Fruit fly (Drosophila melanogaster) whole organism, embryonic: ENCODE measurements around the gene CG2854.

Source experiments
- Awh ChIP-seq: fragments of 200-800 bp; sonication (Bioruptor generic); IDR thresholded peaks from 2 replicates; pipeline ENCODE4, ENCODE4 v1.3.6; 2022; ENCODE audit warnings: missing biosample characterization, missing genetic modification characterization
- C15 ChIP-seq: fragments of 200-800 bp; sonication (Bioruptor generic); IDR thresholded peaks from 3 replicates; pipeline ENCODE4 v1.3.6; 2022; ENCODE audit warnings: missing biosample characterization, missing genetic modification characterization
- CG10267 ChIP-seq: fragments of 200-800 bp; sonication (Bioruptor generic); optimal IDR thresholded peaks from 2 replicates; lab custom pipeline; 2018; ENCODE audit warnings: missing biosample characterization, mild to moderate bottlenecking, missing genetic modification characterization, moderate library complexity
- CG10654 ChIP-seq: fragments of 200-800 bp; sonication (Bioruptor generic); optimal IDR thresholded peaks from 2 replicates; lab custom pipeline; 2016; ENCODE audit warnings: missing biosample characterization, missing genetic modification characterization
- CG10979 ChIP-seq: fragments of 200-800 bp; sonication (Bioruptor generic); optimal IDR thresholded peaks from 2 replicates; lab custom pipeline; 2018; ENCODE audit warnings: missing biosample characterization, mild to moderate bottlenecking, missing genetic modification characterization, moderate library complexity
- CG11504 ChIP-seq: fragments of 200-800 bp; sonication (Bioruptor generic); optimal IDR thresholded peaks from 3 replicates; lab custom pipeline; 2019; ENCODE audit warnings: missing biosample characterization, mild to moderate bottlenecking, missing genetic modification characterization, moderate library complexity
- CG12236 ChIP-seq: fragments of 200-800 bp; sonication (Bioruptor generic); optimal IDR thresholded peaks from 2 replicates; lab custom pipeline; 2016; ENCODE audit warnings: missing biosample characterization, missing genetic modification characterization
- CG2202 ChIP-seq: fragments of 200-800 bp; sonication (Bioruptor generic); optimal IDR thresholded peaks from 2 replicates; lab custom pipeline; 2018; ENCODE audit warnings: missing biosample characterization, mild to moderate bottlenecking, missing genetic modification characterization
- CG2712 ChIP-seq: fragments of 200-800 bp; optimal IDR thresholded peaks from 3 replicates; lab custom pipeline; 2019; ENCODE audit warnings: missing biosample characterization, mild to moderate bottlenecking, missing genetic modification characterization, moderate library complexity
- CG31224 ChIP-seq: fragments of 200-800 bp; sonication (Bioruptor generic); IDR thresholded peaks from 2 replicates; pipeline ENCODE4 v1.3.6; 2022; ENCODE audit warnings: missing biosample characterization, missing genetic modification characterization
- CG31365 ChIP-seq: fragments of 200-800 bp; sonication (Bioruptor generic); optimal IDR thresholded peaks from 2 replicates; lab custom pipeline; 2018; ENCODE audit warnings: missing biosample characterization, mild to moderate bottlenecking, missing genetic modification characterization
- CG32767 ChIP-seq: fragments of 200-800 bp; sonication (Bioruptor generic); IDR thresholded peaks from 2 replicates; pipeline ENCODE4 v1.3.6; 2022; ENCODE audit warnings: missing biosample characterization, missing genetic modification characterization
- CG34376 ChIP-seq: fragments of 200-800 bp; sonication (Bioruptor generic); optimal IDR thresholded peaks from 2 replicates; lab custom pipeline; 2018; ENCODE audit warnings: missing biosample characterization, mild to moderate bottlenecking, missing genetic modification characterization
- CG34422 ChIP-seq: fragments of 200-800 bp; sonication (Bioruptor generic); IDR thresholded peaks from 3 replicates; pipeline ENCODE4 v1.3.6; 2022; ENCODE audit warnings: missing biosample characterization, missing genetic modification characterization
- CG43689 ChIP-seq: fragments of 200-800 bp; sonication (Bioruptor generic); IDR thresholded peaks from 2 replicates; pipeline ENCODE4 v1.3.6; 2022; ENCODE audit warnings: missing biosample characterization, missing genetic modification characterization
- CG6272 ChIP-seq: fragments of 200-800 bp; sonication (Bioruptor generic); IDR thresholded peaks from 2 replicates; pipeline ENCODE4 v1.3.6; 2022; ENCODE audit warnings: missing biosample characterization, missing genetic modification characterization
- CG6791 ChIP-seq: fragments of 200-800 bp; sonication (Bioruptor generic); IDR thresholded peaks from 3 replicates; pipeline ENCODE4 v1.3.6; 2022; ENCODE audit warnings: missing biosample characterization, missing genetic modification characterization; ENCODE audit not compliant: partially characterized antibody
- CG6813 ChIP-seq: fragments of 200-800 bp; sonication (Bioruptor generic); optimal IDR thresholded peaks from 2 replicates; lab custom pipeline; 2017; ENCODE audit warnings: missing biosample characterization, missing genetic modification characterization, mild to moderate bottlenecking, moderate library complexity, missing genetic modification reagents
- CG7839 ChIP-seq: fragments of 200-800 bp; sonication (Bioruptor generic); optimal IDR thresholded peaks from 3 replicates; lab custom pipeline; 2018; ENCODE audit warnings: missing biosample characterization, mild to moderate bottlenecking, missing genetic modification characterization, moderate library complexity
- CG9609 ChIP-seq: fragments of 200-800 bp; sonication (Bioruptor generic); optimal IDR thresholded peaks from 3 replicates; lab custom pipeline; 2016; ENCODE audit warnings: missing biosample characterization, missing genetic modification characterization
- CG9932 ChIP-seq: fragments of 200-800 bp; sonication (Bioruptor generic); IDR thresholded peaks from 2 replicates; pipeline ENCODE4 v1.3.6; 2022; ENCODE audit warnings: missing biosample characterization, missing genetic modification characterization
- D19B ChIP-seq: fragments of 200-800 bp; sonication (Bioruptor generic); optimal IDR thresholded peaks from 2 replicates; lab custom pipeline; 2017; ENCODE audit warnings: missing biosample characterization, mild to moderate bottlenecking, missing genetic modification characterization
- Dad ChIP-seq: fragments of 200-800 bp; sonication (Bioruptor generic); optimal IDR thresholded peaks from 3 replicates; lab custom pipeline; 2016; ENCODE audit warnings: missing biosample characterization, missing genetic modification characterization
- Dll ChIP-seq: fragments of 200-800 bp; sonication (Bioruptor generic); IDR thresholded peaks from 4 replicates; pipeline ENCODE4 v1.3.6; 2022; ENCODE audit warnings: missing biosample characterization, missing genetic modification characterization; ENCODE audit not compliant: partially characterized antibody
- E2f2 ChIP-seq: fragments of 200-800 bp; sonication (Bioruptor generic); IDR thresholded peaks from 2 replicates; pipeline ENCODE4 v1.3.6; 2022; ENCODE audit warnings: missing biosample characterization, missing genetic modification characterization
- GATAe ChIP-seq: fragments of 200-800 bp; sonication (Bioruptor generic); conservative IDR thresholded peaks from 2 replicates; pipeline ENCODE4 v1.3.6; 2022; ENCODE audit warnings: missing biosample characterization, missing genetic modification characterization
- H15 ChIP-seq: fragments of 200-800 bp; sonication (Bioruptor generic); IDR thresholded peaks from 3 replicates; pipeline ENCODE4 v1.3.6; 2022; ENCODE audit warnings: missing biosample characterization, missing genetic modification characterization
- Hmx ChIP-seq: fragments of 200-800 bp; sonication (Bioruptor generic); optimal IDR thresholded peaks from 2 replicates; lab custom pipeline; 2016; ENCODE audit warnings: missing biosample characterization, missing genetic modification characterization
- Hr3 ChIP-seq: fragments of 200-800 bp; sonication (Bioruptor generic); optimal IDR thresholded peaks from 3 replicates; lab custom pipeline; 2016; ENCODE audit warnings: missing biosample characterization, missing genetic modification characterization
- Jarid2 ChIP-seq: fragments of 200-800 bp; sonication (Bioruptor generic); optimal IDR thresholded peaks from 3 replicates; lab custom pipeline; 2017; ENCODE audit warnings: mild to moderate bottlenecking, missing biosample characterization, missing genetic modification reagents, missing genetic modification characterization
- Myb ChIP-seq: fragments of 200-800 bp; sonication (Bioruptor generic); optimal IDR thresholded peaks from 2 replicates; lab custom pipeline; 2016; ENCODE audit warnings: missing biosample characterization, missing genetic modification characterization
- NK7.1 ChIP-seq: fragments of 200-800 bp; sonication (Bioruptor generic); optimal IDR thresholded peaks from 3 replicates; lab custom pipeline; 2016; ENCODE audit warnings: missing biosample characterization, missing genetic modification characterization
- Nf-YB ChIP-seq: fragments of 200-800 bp; sonication (Bioruptor generic); optimal IDR thresholded peaks from 3 replicates; lab custom pipeline; 2019; ENCODE audit warnings: missing biosample characterization, mild to moderate bottlenecking, missing genetic modification characterization, moderate library complexity
- Sry-β ChIP-seq: fragments of 200-800 bp; sonication (Bioruptor generic); optimal IDR thresholded peaks from 2 replicates; lab custom pipeline; 2018; ENCODE audit warnings: missing biosample characterization, mild to moderate bottlenecking, missing genetic modification characterization, moderate library complexity
- TFAM ChIP-seq: fragments of 200-800 bp; sonication (Bioruptor generic); optimal IDR thresholded peaks from 2 replicates; lab custom pipeline; 2017; ENCODE audit warnings: missing biosample characterization, missing genetic modification characterization, inconsistent platforms
- Xrp1 ChIP-seq: fragments of 200-800 bp; sonication (Bioruptor generic); IDR thresholded peaks from 2 replicates; pipeline ENCODE4 v1.3.6; 2022; ENCODE audit warnings: missing biosample characterization, missing genetic modification characterization
- crc ChIP-seq: fragments of 200-800 bp; sonication (Bioruptor generic); optimal IDR thresholded peaks from 2 replicates; lab custom pipeline; 2016; ENCODE audit warnings: missing biosample characterization, missing genetic modification characterization
- crp ChIP-seq, 2 experiments: fragments of 200-800 bp; sonication (Bioruptor generic); optimal IDR thresholded peaks; 2 replicates in 1 of 2; 3 replicates in 1 of 2; lab custom pipeline; 2017; ENCODE audit warnings: missing biosample characterization in 2 of 2, missing genetic modification characterization in 2 of 2, mild to moderate bottlenecking in 1 of 2, moderate library complexity in 1 of 2
- da ChIP-seq: fragments of 200-800 bp; sonication (Bioruptor generic); optimal IDR thresholded peaks from 2 replicates; lab custom pipeline; 2016; ENCODE audit warnings: missing biosample characterization, missing genetic modification characterization
- dpn ChIP-seq, 2 experiments: fragments of 200-800 bp; sonication (Bioruptor generic); optimal IDR thresholded peaks; 3 replicates each; lab custom pipeline; 2016; ENCODE audit warnings: missing biosample characterization in 2 of 2, missing genetic modification characterization in 2 of 2
- fd102C ChIP-seq: fragments of 200-800 bp; sonication (Bioruptor generic); optimal IDR thresholded peaks from 2 replicates; lab custom pipeline; 2018; ENCODE audit warnings: missing biosample characterization, mild to moderate bottlenecking, missing genetic modification characterization, moderate library complexity
- ftz-f1 ChIP-seq: fragments of 200-800 bp; sonication (Bioruptor generic); optimal IDR thresholded peaks from 2 replicates; lab custom pipeline; 2016; ENCODE audit warnings: missing biosample characterization, missing genetic modification characterization
- klu ChIP-seq: fragments of 200-800 bp; sonication (Bioruptor generic); IDR thresholded peaks from 2 replicates; pipeline ENCODE4 v1.3.6; 2022; ENCODE audit warnings: missing biosample characterization, missing genetic modification characterization
- kni ChIP-seq: fragments of 200-800 bp; sonication (Bioruptor generic); optimal IDR thresholded peaks from 3 replicates; lab custom pipeline; 2017; ENCODE audit warnings: mild to moderate bottlenecking, missing biosample characterization, missing genetic modification reagents, missing genetic modification characterization
- mam ChIP-seq: fragments of 200-800 bp; sonication (Bioruptor generic); optimal IDR thresholded peaks from 3 replicates; lab custom pipeline; 2016; ENCODE audit warnings: missing biosample characterization, missing genetic modification characterization
- tna ChIP-seq: fragments of 200-800 bp; sonication (Bioruptor generic); IDR thresholded peaks from 2 replicates; pipeline ENCODE4 v1.3.6; 2022; ENCODE audit warnings: missing biosample characterization, missing genetic modification characterization; ENCODE audit not compliant: partially characterized antibody
- tx ChIP-seq: fragments of 200-800 bp; sonication (Bioruptor generic); optimal IDR thresholded peaks from 2 replicates; lab custom pipeline; 2016; ENCODE audit warnings: missing biosample characterization, missing genetic modification characterization
- vnd ChIP-seq: fragments of 200-800 bp; sonication (Bioruptor generic); IDR thresholded peaks from 3 replicates; pipeline ENCODE4 v1.3.6; 2022; ENCODE audit warnings: missing biosample characterization, missing genetic modification characterization; ENCODE audit not compliant: partially characterized antibody
- z ChIP-seq: fragments of 200-800 bp; sonication (Bioruptor generic); IDR thresholded peaks from 3 replicates; pipeline ENCODE4 v1.3.6; 2022; ENCODE audit warnings: missing biosample characterization, missing genetic modification characterization
- zfh2 ChIP-seq: fragments of 200-800 bp; sonication (Bioruptor generic); optimal IDR thresholded peaks from 2 replicates; lab custom pipeline; 2016; ENCODE audit warnings: missing biosample characterization, missing genetic modification characterization

CG2854 gene

dm6 chrX:2321900-2322555 is 4.9 kb upstream of the CG2854 start (continued):
- TF ChIP-seq CG2202 (tag; lab: Kevin White, UChicago): no peak
- no peak for TF ChIP-seq NK7.1
- no peak for TF ChIP-seq D19B (GFP tag; lab: Kevin White, UChicago)
- TF ChIP-seq CG34376 (GFP tag; lab: Kevin White, UChicago): no peak
- no peak for TF ChIP-seq Hmx (GFP tag; lab: Kevin White, UChicago)
- TF ChIP-seq CG6813 (GFP tag; lab: Kevin White, UChicago): peak; percentile 23
- TF ChIP-seq Hr3 (GFP tag; lab: Kevin White, UChicago): peak; percentile 15
- no peak for TF ChIP-seq Sry-β
- no peak for TF ChIP-seq CG31224 (GFP tag; lab: Robert Waterston, UW)
- peak; percentile 16 for TF ChIP-seq Nf-YB
- TF ChIP-seq C15 (GFP tag; lab: Robert Waterston, UW): no peak
- peak; percentile 15 for TF ChIP-seq Dad (GFP tag; lab: Kevin White, UChicago)
- no peak for TF ChIP-seq Dll (GFP tag; lab: Robert Waterston, UW)
- peak; percentile 61 for TF ChIP-seq CG7839 (tag; lab: Kevin White, UChicago)
- TF ChIP-seq CG2712 (tag; lab: Kevin White, UChicago): peak; percentile 53
- TF ChIP-seq E2f2 (GFP tag; lab: Robert Waterston, UW): peak; percentile 41; the same call in 1 of the 2 replicates
- no peak for TF ChIP-seq TFAM (GFP tag; lab: Kevin White, UChicago)
- TF ChIP-seq kni (GFP tag; lab: Kevin White, UChicago): no peak
- TF ChIP-seq vnd (GFP tag; lab: Robert Waterston, UW): no peak
- TF ChIP-seq CG6791 (GFP tag; lab: Robert Waterston, UW): no peak
- peak; percentile 52 for TF ChIP-seq CG11504 (tag; lab: Kevin White, UChicago)
- peak; percentile 57 for TF ChIP-seq CG9932 (GFP tag; lab: Robert Waterston, UW)
- no peak for TF ChIP-seq CG10267 (tag; lab: Kevin White, UChicago)
- peak; percentile 58; the same call in 2 of the 3 replicates for TF ChIP-seq CG34422 (GFP tag; lab: Robert Waterston, UW)
- TF ChIP-seq da (GFP tag; lab: Kevin White, UChicago): no peak
- TF ChIP-seq CG10979: peak; percentile 17
- no peak for TF ChIP-seq crc
- TF ChIP-seq CG12236 (GFP tag; lab: Kevin White, UChicago): no peak
- TF ChIP-seq CG43689 (GFP tag; lab: Robert Waterston, UW): no peak
- TF ChIP-seq crp (GFP tag; optimal IDR thresholded peaks at IDR 0.05; lab: Kevin White, UChicago): no peak
- TF ChIP-seq mam (GFP tag; lab: Kevin White, UChicago): peak; percentile 39
- TF ChIP-seq Awh (GFP tag; lab: Robert Waterston, UW): 0 out of 2 replicates have a peak, but pooled peaks have one; percentile 51
- peak; percentile 19 for TF ChIP-seq Myb
- 0 out of 2 replicates have a peak, but pooled peaks have one; percentile 16 for TF ChIP-seq CG6272 (GFP tag; lab: Robert Waterston, UW)
- TF ChIP-seq dpn (GFP tag; optimal IDR thresholded peaks at IDR 0.05; lab: Kevin White, UChicago): peak; percentile 44 to 66
- TF ChIP-seq H15 (GFP tag; lab: Robert Waterston, UW): 0 out of 3 replicates have a peak, but pooled peaks have one; percentile 28
- TF ChIP-seq fd102C (GFP tag; lab: Kevin White, UChicago): peak; percentile 6
- TF ChIP-seq CG10654 (GFP tag; lab: Kevin White, UChicago): peak; percentile 8
- TF ChIP-seq Xrp1: peak; percentile 56
- no peak for TF ChIP-seq CG31365 (tag; lab: Kevin White, UChicago)
- no peak for TF ChIP-seq ftz-f1 (GFP tag; lab: Kevin White, UChicago)
- no peak for TF ChIP-seq tna (GFP tag; lab: Robert Waterston, UW)
- no peak for TF ChIP-seq GATAe (GFP tag; lab: Robert Waterston, UW)
- peak; percentile 39 for TF ChIP-seq zfh2
- 0 out of 2 replicates have a peak, but pooled peaks have one; percentile 19 for TF ChIP-seq CG32767 (GFP tag; lab: Robert Waterston, UW)
- peak; percentile 30; the same call in 1 of the 2 replicates for TF ChIP-seq klu (GFP tag; lab: Robert Waterston, UW)
- no peak for TF ChIP-seq z (GFP tag; lab: Robert Waterston, UW)
- peak; percentile 60 for TF ChIP-seq CG9609 (GFP tag; lab: Kevin White, UChicago)
- no peak for TF ChIP-seq tx (GFP tag; lab: Kevin White, UChicago)
- no peak for TF ChIP-seq Jarid2 (GFP tag; lab: Kevin White, UChicago)
